Worm (Caenorhabditis elegans) whole organism, L2 larva: ENCODE measurements around the gene nhr-280.

Experiments
- ama-1 ChIP-seq: fragments of 150-350 bp; optimal IDR thresholded peaks from 2 replicates; lab custom pipeline; 2018; ENCODE audit warnings: inconsistent platforms
- dmd-4 ChIP-seq: sonication (generic microtip); optimal IDR thresholded peaks from 2 replicates; lab custom pipeline; 2017; ENCODE audit warnings: missing biosample characterization, missing genetic modification characterization
- lin-11 ChIP-seq: fragments of 150-350 bp; sonication (generic microtip); optimal IDR thresholded peaks from 2 replicates; lab custom pipeline; 2014; ENCODE audit warnings: missing biosample characterization, missing genetic modification characterization, inconsistent platforms, mixed read lengths
- lsy-2 ChIP-seq, 2 experiments: fragments of 150-350 bp in 1 of 2; sonication (generic microtip) in 1 of 2; optimal IDR thresholded peaks; 2 replicates each; lab custom pipeline; 2014 to 2017; ENCODE audit warnings: missing biosample characterization in 2 of 2, missing genetic modification characterization in 2 of 2
- nhr-77 ChIP-seq: fragments of 150-350 bp; optimal IDR thresholded peaks from 2 replicates; lab custom pipeline; 2014; ENCODE audit warnings: missing biosample characterization, missing genetic modification characterization
- skn-1 ChIP-seq: sonication (generic microtip); optimal IDR thresholded peaks from 2 replicates; lab custom pipeline; 2017; ENCODE audit warnings: missing biosample characterization, missing genetic modification characterization
- snpc-4 ChIP-seq: fragments of 150-350 bp; optimal IDR thresholded peaks from 2 replicates; lab custom pipeline; 2014; ENCODE audit warnings: missing biosample characterization, missing genetic modification characterization
- unc-39 ChIP-seq: fragments of 150-350 bp; optimal IDR thresholded peaks from 2 replicates; lab custom pipeline; 2014; ENCODE audit warnings: missing biosample characterization, missing genetic modification characterization
- unc-62 ChIP-seq: fragments of 150-350 bp; optimal IDR thresholded peaks from 2 replicates; lab custom pipeline; 2014; ENCODE audit warnings: missing biosample characterization, missing genetic modification reagents, missing genetic modification characterization
- zag-1 ChIP-seq: fragments of 150-350 bp; optimal IDR thresholded peaks from 2 replicates; lab custom pipeline; 2014; ENCODE audit warnings: missing biosample characterization, missing genetic modification characterization

- TF ChIP-seq zag-1 (tag; lab: Kevin White, UChicago) (no peak), nhr-77 (tag; lab: Kevin White, UChicago) (no peak), snpc-4 (tag; lab: Kevin White, UChicago) (no peak), lsy-2 (tag; optimal IDR thresholded peaks at IDR 0.05; lab: Kevin White, UChicago) (no peak), dmd-4 (tag; lab: Kevin White, UChicago) (no peak), unc-62 (GFP tag; lab: Kevin White, UChicago) (no peak), skn-1 (tag; lab: Kevin White, UChicago) (no peak), unc-39 (tag; lab: Kevin White, UChicago) (no peak), lin-11 (tag; lab: Kevin White, UChicago) (no peak), ama-1 (lab: Kevin White, UChicago) (no peak)
Observed at ce11 chrIII:156645-157044, 26.1 kb upstream of the nhr-280 start, which contains the start of the genes zig-13 and ver-1.
